Fruit fly (Drosophila melanogaster): Measurements from ENCODE around the gene CG15531.
A peak's percentile ranks its signal among the peaks of the same experiment; 100 is the strongest.

CG15531 gene

dm6 chr3R:30203104-30203986 lies 7.3 kb upstream of the CG15531 start (continued):
- peak; percentile 86 for TF ChIP-seq CG11560 (tag; IDR thresholded peaks at IDR 0.05)
- TF ChIP-seq CG3726 (GFP tag; IDR thresholded peaks at IDR 0.05) = peak; percentile 87
- peak; percentile 73 for TF ChIP-seq sqz (GFP tag; optimal IDR thresholded peaks at IDR 0.05)
- peak; percentile 92 for TF ChIP-seq stc (GFP tag; IDR thresholded peaks at IDR 0.05)
- TF ChIP-seq lilli (GFP tag; optimal IDR thresholded peaks at IDR 0.05) = peak; percentile 96
- TF ChIP-seq CG11398 (GFP tag; optimal IDR thresholded peaks at IDR 0.05) = peak; percentile 93
- peak; percentile 96 for TF ChIP-seq abd-A (tag; optimal IDR thresholded peaks at IDR 0.05)
- peak; percentile 85 for TF ChIP-seq exex (tag; optimal IDR thresholded peaks at IDR 0.05)
- peak; percentile 86 for TF ChIP-seq CG11085 (GFP tag; IDR thresholded peaks at IDR 0.05)
- peak; percentile 95 for TF ChIP-seq CoRest (tag; optimal IDR thresholded peaks at IDR 0.05)
- TF ChIP-seq caup (GFP tag; optimal IDR thresholded peaks at IDR 0.05; ENCODE audit: severe bottlenecking) = peak; percentile 96
- peak; percentile 75 for TF ChIP-seq CG11696 (GFP tag; IDR thresholded peaks at IDR 0.05)
- TF ChIP-seq B-H1 (GFP tag; IDR thresholded peaks at IDR 0.05) = peak; percentile 84
- TF ChIP-seq ftz-f1 (GFP tag; optimal IDR thresholded peaks at IDR 0.05) = peak; percentile 92
- TF ChIP-seq jumu (GFP tag; optimal IDR thresholded peaks at IDR 0.05) = peak; percentile 97
- TF ChIP-seq CG2120 (GFP tag; optimal IDR thresholded peaks at IDR 0.05) = peak; percentile 97
- peak; percentile 88 for TF ChIP-seq CG10959 (GFP tag; IDR thresholded peaks at IDR 0.05)
- TF ChIP-seq ATbp (GFP tag; optimal IDR thresholded peaks at IDR 0.05) = peak; percentile 94
- TF ChIP-seq CG17829 (tag; optimal IDR thresholded peaks at IDR 0.05) = peak; percentile 91
- TF ChIP-seq gfzf (GFP tag; optimal IDR thresholded peaks at IDR 0.05) = peak; percentile 25
- peak; percentile 100 for TF ChIP-seq Med (GFP tag)
- TF ChIP-seq CG11247 (GFP tag; IDR thresholded peaks at IDR 0.05) = peak; percentile 73
- TF ChIP-seq emc (GFP tag; optimal IDR thresholded peaks at IDR 0.05) = peak; percentile 97
- TF ChIP-seq MESR4 (GFP tag; optimal IDR thresholded peaks at IDR 0.05) = no peak
- TF ChIP-seq sima (GFP tag; optimal IDR thresholded peaks at IDR 0.05) = peak; percentile 93
- no peak for TF ChIP-seq inv (GFP tag; IDR thresholded peaks at IDR 0.05; ENCODE audit: partially characterized antibody)
- TF ChIP-seq HmgD (GFP tag; optimal IDR thresholded peaks at IDR 0.05) = peak; percentile 94
- no peak; the same call in 1 of the 2 replicates for TF ChIP-seq Dip2 (GFP tag; IDR thresholded peaks at IDR 0.05)
- TF ChIP-seq crp (GFP tag; optimal IDR thresholded peaks at IDR 0.05) = peak in 1 of 2 experiments; percentile 46
- TF ChIP-seq CG15269 (tag; optimal IDR thresholded peaks at IDR 0.05) = peak; percentile 91
- peak; percentile 96 for TF ChIP-seq CG17361 (GFP tag; IDR thresholded peaks at IDR 0.05)
- TF ChIP-seq org-1 (GFP tag; optimal IDR thresholded peaks at IDR 0.05) = peak; percentile 96
- peak; percentile 95 for TF ChIP-seq Lim3 (GFP tag; IDR thresholded peaks at IDR 0.05)
- TF ChIP-seq Neu2 (GFP tag; optimal IDR thresholded peaks at IDR 0.05; ENCODE audit: borderline replicate concordance) = peak; percentile 92
- TF ChIP-seq CG5245 (GFP tag; optimal IDR thresholded peaks at IDR 0.05) = peak; percentile 96
- TF ChIP-seq pnt (GFP tag; optimal IDR thresholded peaks at IDR 0.05) = peak; percentile 97
- TF ChIP-seq Dref (GFP tag; IDR thresholded peaks at IDR 0.05) = no peak
- TF ChIP-seq yki (optimal IDR thresholded peaks at IDR 0.05) = no peak
- TF ChIP-seq lov (optimal IDR thresholded peaks at IDR 0.05) = no peak
- TF ChIP-seq lov (GFP tag; IDR thresholded peaks at IDR 0.05) = 0 out of 3 replicates have a peak, but pooled peaks have one; percentile 3
- TF ChIP-seq nerfin-2 (GFP tag; IDR thresholded peaks at IDR 0.05; ENCODE audit: partially characterized antibody) = no peak
- peak; percentile 85 for TF ChIP-seq CG13894 (tag; optimal IDR thresholded peaks at IDR 0.05)
- TF ChIP-seq her (GFP tag; optimal IDR thresholded peaks at IDR 0.05) = peak; percentile 96
- peak; percentile 91 for TF ChIP-seq CG6654 (GFP tag; optimal IDR thresholded peaks at IDR 0.05)
- TF ChIP-seq CG1832 (GFP tag; optimal IDR thresholded peaks at IDR 0.05) = no peak
- TF ChIP-seq CG4360 (GFP tag; IDR thresholded peaks at IDR 0.05) = peak; percentile 18; the same call in 1 of the 2 replicates
- peak; percentile 90 for TF ChIP-seq Ssrp (tag; optimal IDR thresholded peaks at IDR 0.05)
- peak; percentile 94 for TF ChIP-seq luna (GFP tag; optimal IDR thresholded peaks at IDR 0.05)
- peak; percentile 68 for TF ChIP-seq CG33557 (GFP tag; optimal IDR thresholded peaks at IDR 0.05)

Measured in whole organism, embryonic.